Worm (Caenorhabditis elegans): Measurements from ENCODE around the gene C31H2.3.

The C31H2.3 gene

DNA sequence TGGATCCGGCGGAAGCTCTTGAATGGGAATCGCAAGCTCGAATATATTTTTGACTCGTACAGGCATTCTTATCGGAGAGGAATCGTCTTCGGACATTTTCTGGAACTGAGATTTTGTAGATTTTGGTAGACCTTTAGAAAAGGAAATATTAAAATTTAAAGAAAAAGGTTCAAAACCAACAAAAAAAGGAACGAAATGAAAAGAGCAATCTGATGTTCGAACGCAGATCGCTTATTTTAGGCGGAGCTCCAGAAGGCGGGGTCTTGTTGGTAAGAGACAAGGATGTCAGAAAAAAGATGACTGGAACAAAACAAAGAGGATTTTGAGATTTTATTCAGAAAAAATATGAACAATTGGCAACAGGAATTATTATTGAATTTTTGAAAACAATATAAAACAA, 47.2 kb downstream of the C31H2.3 start, which contains the start of gene C42D8.9:
Gene C42D8.9, minus strand, starts transcription at position 101 of the 400 bp plus-strand sequence.
- TF ChIP-seq aly-2 (tag; optimal IDR thresholded peaks at IDR 0.05) (no peak), ama-1 (optimal IDR thresholded peaks at IDR 0.05) (no peak), ztf-4 (tag; optimal IDR thresholded peaks at IDR 0.05) (no peak), ceh-9 (tag; optimal IDR thresholded peaks at IDR 0.05) (no peak), lin-15B (tag; optimal IDR thresholded peaks at IDR 0.05) (no peak), nhr-76 (tag; optimal IDR thresholded peaks at IDR 0.05) (no peak), nhr-43 (tag; optimal IDR thresholded peaks at IDR 0.05; ENCODE audit: poor library complexity, severe bottlenecking) (no peak), jun-1 (tag; optimal IDR thresholded peaks at IDR 0.05) (no peak), ceh-16 (tag; optimal IDR thresholded peaks at IDR 0.05) (no peak), sea-2 (GFP tag; optimal IDR thresholded peaks at IDR 0.05) (no peak), mml-1 (tag; optimal IDR thresholded peaks at IDR 0.05) (no peak), lin-39 (tag; optimal IDR thresholded peaks at IDR 0.05) (no peak)

DNA sequence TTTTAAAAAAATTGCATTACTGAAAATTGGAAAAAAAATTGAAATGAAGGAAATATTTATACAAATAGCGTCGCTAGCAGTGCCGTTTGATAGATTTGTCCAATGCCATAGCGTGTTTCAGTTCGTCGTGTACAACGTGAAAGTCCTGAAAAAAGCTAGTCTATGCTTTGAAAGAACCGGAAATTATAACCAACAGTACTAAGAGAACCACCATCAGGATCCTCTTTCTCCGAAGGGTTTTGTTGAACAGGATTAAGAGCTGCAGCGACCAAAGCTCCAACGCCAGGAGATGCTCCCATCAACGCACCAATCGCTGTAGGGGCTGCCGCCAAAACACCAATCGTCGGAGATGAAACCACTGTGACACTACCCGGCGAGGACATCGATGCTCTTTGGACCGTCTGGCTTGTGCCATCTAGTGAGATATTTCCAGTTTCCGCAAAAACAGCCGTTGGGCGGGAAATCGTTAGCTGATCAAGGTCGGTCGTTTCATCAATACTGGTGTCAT, 47.9 kb downstream of the C31H2.3 start:
- TF ChIP-seq mdl-1 (tag; optimal IDR thresholded peaks at IDR 0.05) = no peak
- TF ChIP-seq ztf-4 (tag; optimal IDR thresholded peaks at IDR 0.05) = no peak
- TF ChIP-seq nhr-12 (tag; optimal IDR thresholded peaks at IDR 0.05) = no peak
- TF ChIP-seq unc-62 (GFP tag; optimal IDR thresholded peaks at IDR 0.05) = no peak

DNA sequence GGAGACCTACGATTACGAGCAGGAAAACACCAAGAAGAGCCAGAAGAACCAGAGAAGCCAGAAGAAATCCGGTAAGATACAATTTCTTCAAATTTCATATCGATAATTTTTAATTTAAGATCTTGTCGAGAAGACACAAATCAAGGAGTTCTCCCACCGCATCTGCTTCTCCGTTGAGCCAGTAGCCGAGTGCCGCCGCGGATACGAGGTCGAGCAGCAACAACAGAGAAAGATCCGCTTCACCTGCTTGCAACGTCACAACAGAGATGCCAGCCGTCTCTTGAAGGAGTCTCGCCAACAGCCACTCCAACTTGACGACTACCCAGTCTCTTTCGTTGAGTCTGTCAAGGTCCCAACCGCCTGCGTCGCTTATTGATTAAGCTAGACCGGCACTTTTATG, 48.5 kb downstream of the C31H2.3 start:
- TF ChIP-seq fkh-2 (tag; optimal IDR thresholded peaks at IDR 0.05) (no peak), fkh-10 (GFP tag; optimal IDR thresholded peaks at IDR 0.05) (no peak), ceh-82 (tag; optimal IDR thresholded peaks at IDR 0.05) (no peak), pha-4 (tag; optimal IDR thresholded peaks at IDR 0.05) (no peak), ztf-11 (tag; optimal IDR thresholded peaks at IDR 0.05) (no peak), egl-5 (tag; optimal IDR thresholded peaks at IDR 0.05) (no peak), mdl-1 (tag; optimal IDR thresholded peaks at IDR 0.05) (no peak), nhr-25 (tag; optimal IDR thresholded peaks at IDR 0.05) (no peak), nhr-43 (tag; optimal IDR thresholded peaks at IDR 0.05; ENCODE audit: poor library complexity, severe bottlenecking) (no peak), lsy-12 (tag; optimal IDR thresholded peaks at IDR 0.05) (no peak), ceh-16 (tag; optimal IDR thresholded peaks at IDR 0.05) (no peak), R02D3.7 (tag; optimal IDR thresholded peaks at IDR 0.05) (no peak), pqm-1 (tag; optimal IDR thresholded peaks at IDR 0.05) (no peak), ama-1 (optimal IDR thresholded peaks at IDR 0.05) (no peak), jun-1 (tag; optimal IDR thresholded peaks at IDR 0.05) (no peak)

DNA sequence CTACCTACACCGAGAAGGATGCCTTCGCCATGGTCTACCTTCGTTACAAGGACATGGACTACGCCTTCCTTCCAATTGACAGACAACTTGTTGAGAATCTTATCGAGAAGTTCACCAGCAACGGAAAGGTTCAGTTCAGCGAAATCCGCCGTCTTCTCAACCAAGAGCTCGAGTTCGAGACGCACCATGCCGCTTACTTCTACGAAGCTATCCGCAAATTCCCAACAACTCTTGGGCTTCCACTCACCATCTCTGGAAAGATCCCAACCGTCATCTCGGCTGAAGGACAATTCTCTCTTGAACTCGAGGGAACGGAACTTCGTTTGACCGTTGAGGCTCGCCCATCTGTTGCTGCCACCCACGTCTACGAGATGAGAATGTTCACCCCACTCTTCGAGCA, 50.8 kb downstream of the C31H2.3 start:
- TF ChIP-seq nhr-43 (tag; optimal IDR thresholded peaks at IDR 0.05; ENCODE audit: poor library complexity, severe bottlenecking) (no peak), jun-1 (tag; optimal IDR thresholded peaks at IDR 0.05) (no peak), ZK546.5 (tag; optimal IDR thresholded peaks at IDR 0.05) (no peak), unc-62 (GFP tag; optimal IDR thresholded peaks at IDR 0.05) (no peak), nhr-77 (tag; optimal IDR thresholded peaks at IDR 0.05) (no peak), zag-1 (tag; optimal IDR thresholded peaks at IDR 0.05) (no peak), ceh-28 (tag; optimal IDR thresholded peaks at IDR 0.05) (no peak), fkh-10 (GFP tag; optimal IDR thresholded peaks at IDR 0.05) (no peak), nhr-25 (tag; optimal IDR thresholded peaks at IDR 0.05) (no peak), lin-39 (tag; optimal IDR thresholded peaks at IDR 0.05) (no peak), skn-1 (tag; optimal IDR thresholded peaks at IDR 0.05) (no peak), tbx-2 (tag; optimal IDR thresholded peaks at IDR 0.05) (no peak), sea-2 (GFP tag; optimal IDR thresholded peaks at IDR 0.05) (no peak)

DNA sequence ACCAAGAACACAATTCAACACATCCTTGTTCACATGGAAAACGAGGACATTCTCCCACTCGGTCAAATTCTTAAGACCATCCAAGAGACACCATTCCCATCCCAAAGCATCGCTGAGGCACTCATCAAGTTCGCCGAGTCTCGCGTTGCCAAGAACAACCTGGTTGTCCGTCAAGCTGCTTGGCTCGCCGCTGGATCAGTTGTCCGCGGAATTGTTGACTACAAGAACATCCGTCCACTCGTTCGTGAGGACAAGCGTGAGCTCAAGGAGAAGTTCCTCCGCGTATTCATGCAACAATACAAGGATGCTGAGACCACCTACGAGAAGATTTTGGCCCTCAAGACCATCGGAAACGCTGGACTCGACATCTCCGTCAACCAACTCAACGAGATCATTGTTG, 51.8 kb downstream of the C31H2.3 start:
- no peak for TF ChIP-seq nhr-43 (tag; optimal IDR thresholded peaks at IDR 0.05; ENCODE audit: poor library complexity, severe bottlenecking)
- no peak for TF ChIP-seq ceh-16 (tag; optimal IDR thresholded peaks at IDR 0.05)
- TF ChIP-seq elt-1 (tag; optimal IDR thresholded peaks at IDR 0.05) = no peak
- TF ChIP-seq ztf-4 (tag; optimal IDR thresholded peaks at IDR 0.05) = no peak
- no peak for TF ChIP-seq nhr-12 (tag; optimal IDR thresholded peaks at IDR 0.05)
- no peak for TF ChIP-seq elt-3 (tag; optimal IDR thresholded peaks at IDR 0.05)
- TF ChIP-seq pqm-1 (tag; optimal IDR thresholded peaks at IDR 0.05) = no peak
- TF ChIP-seq ceh-28 (tag; optimal IDR thresholded peaks at IDR 0.05) = no peak
- no peak for TF ChIP-seq eor-1 (tag; optimal IDR thresholded peaks at IDR 0.05)
- TF ChIP-seq snpc-4 (tag; optimal IDR thresholded peaks at IDR 0.05) = no peak
- TF ChIP-seq ztf-11 (tag; optimal IDR thresholded peaks at IDR 0.05) = no peak
- TF ChIP-seq ceh-82 (tag; optimal IDR thresholded peaks at IDR 0.05) = no peak
- no peak for TF ChIP-seq nhr-11 (tag; optimal IDR thresholded peaks at IDR 0.05)
- TF ChIP-seq nhr-28 (tag; optimal IDR thresholded peaks at IDR 0.05) = no peak
- TF ChIP-seq egl-5 (tag; optimal IDR thresholded peaks at IDR 0.05) = no peak
- no peak for TF ChIP-seq lsy-12 (tag; optimal IDR thresholded peaks at IDR 0.05)
- no peak for TF ChIP-seq sea-2 (GFP tag; optimal IDR thresholded peaks at IDR 0.05)
- no peak for TF ChIP-seq fos-1 (tag; optimal IDR thresholded peaks at IDR 0.05)
- no peak for TF ChIP-seq lin-15B (tag; optimal IDR thresholded peaks at IDR 0.05)
